Worm (Caenorhabditis elegans) whole organism, L1 larva: Measurements from ENCODE around the gene cyn-2.

Experiments
- blmp-1 ChIP-seq: fragments of 150-350 bp; optimal IDR thresholded peaks from 2 replicates; lab custom pipeline; 2014; ENCODE audit warnings: missing biosample characterization, missing genetic modification characterization
- dsc-1 ChIP-seq: sonication (generic microtip); optimal IDR thresholded peaks from 2 replicates; lab custom pipeline; 2016; ENCODE audit warnings: mild to moderate bottlenecking, missing genetic modification characterization, missing compliant biosample characterization
- pag-3 ChIP-seq: sonication (generic microtip); optimal IDR thresholded peaks from 2 replicates; lab custom pipeline; 2017; ENCODE audit warnings: missing genetic modification characterization, mild to moderate bottlenecking, missing compliant biosample characterization, antibody characterized with exemption, borderline replicate concordance; ENCODE audit not compliant: insufficient read depth
- rnt-1 ChIP-seq: sonication (generic microtip); optimal IDR thresholded peaks from 2 replicates; lab custom pipeline; 2016; ENCODE audit warnings: mild to moderate bottlenecking, missing genetic modification characterization, moderate library complexity, missing compliant biosample characterization

ce11 chrIII:13712854-13713293, 20.4 kb downstream of the cyn-2 start:
- TF ChIP-seq rnt-1 (tag; lab: Kevin White, UChicago) (peak; percentile 38), blmp-1 (tag; lab: Kevin White, UChicago) (peak; percentile 69), pag-3 (tag; lab: Kevin White, UChicago) (no peak), dsc-1 (peak; percentile 13)
